Fruit fly (Drosophila melanogaster) whole organism, embryonic: Measurements from ENCODE around the gene Blm.

ENCODE experiments used
- CG10147 ChIP-seq: fragments of 200-800 bp; sonication (Bioruptor generic); optimal IDR thresholded peaks from 2 replicates; lab custom pipeline; 2019; ENCODE audit warnings: missing biosample characterization, mild to moderate bottlenecking, missing genetic modification characterization, moderate library complexity
- CG10209 ChIP-seq: fragments of 200-800 bp; sonication (Bioruptor generic); optimal IDR thresholded peaks from 3 replicates; lab custom pipeline; 2017; ENCODE audit warnings: missing biosample characterization, mild to moderate bottlenecking, missing genetic modification characterization, missing genetic modification reagents
- CG10321 ChIP-seq: fragments of 200-800 bp; sonication (Bioruptor generic); IDR thresholded peaks from 2 replicates; pipeline ENCODE4 v1.3.6; 2022; ENCODE audit warnings: missing biosample characterization, missing genetic modification characterization
- CG10543 ChIP-seq: fragments of 200-800 bp; sonication (Bioruptor generic); optimal IDR thresholded peaks from 3 replicates; lab custom pipeline; 2017; ENCODE audit warnings: missing biosample characterization, mild to moderate bottlenecking, missing genetic modification characterization, moderate library complexity
- CG11398 ChIP-seq: fragments of 200-800 bp; sonication (Bioruptor generic); optimal IDR thresholded peaks from 2 replicates; lab custom pipeline; 2016; ENCODE audit warnings: missing biosample characterization, missing genetic modification characterization
- CG16779 ChIP-seq: fragments of 200-800 bp; sonication (Bioruptor generic); IDR thresholded peaks from 2 replicates; pipeline ENCODE4 v1.3.6; 2022; ENCODE audit warnings: missing biosample characterization, missing genetic modification characterization
- CG16815 ChIP-seq: fragments of 200-800 bp; sonication (Bioruptor generic); optimal IDR thresholded peaks from 3 replicates; lab custom pipeline; 2017; ENCODE audit warnings: missing biosample characterization, mild to moderate bottlenecking, missing genetic modification characterization
- CG17359 ChIP-seq: fragments of 200-800 bp; sonication (Bioruptor generic); optimal IDR thresholded peaks from 3 replicates; lab custom pipeline; 2018; ENCODE audit warnings: missing biosample characterization, mild to moderate bottlenecking, missing genetic modification characterization, moderate library complexity
- CG17912 ChIP-seq: fragments of 200-800 bp; sonication (Bioruptor generic); optimal IDR thresholded peaks from 2 replicates; lab custom pipeline; 2018; ENCODE audit warnings: missing biosample characterization, mild to moderate bottlenecking, missing genetic modification characterization
- CG18599 ChIP-seq: fragments of 200-800 bp; sonication (Bioruptor generic); optimal IDR thresholded peaks from 3 replicates; lab custom pipeline; 2017; ENCODE audit warnings: missing biosample characterization, missing genetic modification characterization, mild to moderate bottlenecking, moderate library complexity, missing genetic modification reagents
- CG2199 ChIP-seq: fragments of 200-800 bp; sonication (Bioruptor generic); IDR thresholded peaks from 3 replicates; pipeline ENCODE4 v1.3.6; 2022; ENCODE audit warnings: missing biosample characterization, missing genetic modification characterization
- CG31388 ChIP-seq: fragments of 200-800 bp; sonication (Bioruptor generic); optimal IDR thresholded peaks from 2 replicates; lab custom pipeline; 2016; ENCODE audit warnings: missing biosample characterization, missing genetic modification characterization
- CG33557 ChIP-seq: fragments of 200-800 bp; sonication (Bioruptor generic); optimal IDR thresholded peaks from 2 replicates; lab custom pipeline; 2019; ENCODE audit warnings: missing biosample characterization, mild to moderate bottlenecking, missing genetic modification characterization, moderate library complexity
- CG34224 ChIP-seq: fragments of 200-800 bp; sonication (Bioruptor generic); IDR thresholded peaks from 3 replicates; pipeline ENCODE4 v1.3.6; 2022; ENCODE audit warnings: missing biosample characterization, missing genetic modification characterization; ENCODE audit not compliant: partially characterized antibody
- CG34376 ChIP-seq: fragments of 200-800 bp; sonication (Bioruptor generic); optimal IDR thresholded peaks from 2 replicates; lab custom pipeline; 2018; ENCODE audit warnings: missing biosample characterization, mild to moderate bottlenecking, missing genetic modification characterization
- CG42726 ChIP-seq: fragments of 200-800 bp; sonication (Bioruptor generic); IDR thresholded peaks from 2 replicates; pipeline ENCODE4 v1.3.6; 2022; ENCODE audit warnings: missing biosample characterization, missing genetic modification characterization; ENCODE audit not compliant: partially characterized antibody
- CG4854 ChIP-seq: fragments of 200-800 bp; sonication (Bioruptor generic); optimal IDR thresholded peaks from 2 replicates; lab custom pipeline; 2016; ENCODE audit warnings: missing biosample characterization, missing genetic modification characterization, inconsistent platforms
- CG6175 ChIP-seq: fragments of 200-800 bp; sonication (Bioruptor generic); IDR thresholded peaks from 3 replicates; pipeline ENCODE4 v1.3.6; 2022; ENCODE audit warnings: missing biosample characterization, missing genetic modification characterization
- CG6254 ChIP-seq: fragments of 200-800 bp; sonication (Bioruptor generic); optimal IDR thresholded peaks from 3 replicates; lab custom pipeline; 2017; ENCODE audit warnings: mild to moderate bottlenecking, missing biosample characterization, missing genetic modification reagents, missing genetic modification characterization
- CG7357 ChIP-seq: fragments of 200-800 bp; sonication (Bioruptor generic); IDR thresholded peaks from 3 replicates; pipeline ENCODE4 v1.3.6; 2022; ENCODE audit warnings: missing biosample characterization, missing genetic modification characterization
- CG8089 ChIP-seq: fragments of 200-800 bp; sonication (Bioruptor generic); optimal IDR thresholded peaks from 3 replicates; lab custom pipeline; 2016; ENCODE audit warnings: missing biosample characterization, missing genetic modification characterization
- CG8388 ChIP-seq: fragments of 200-800 bp; sonication (Bioruptor generic); optimal IDR thresholded peaks from 2 replicates; lab custom pipeline; 2019; ENCODE audit warnings: missing biosample characterization, mild to moderate bottlenecking, missing genetic modification characterization, moderate library complexity
- CG8944 ChIP-seq: fragments of 200-800 bp; sonication (Bioruptor generic); optimal IDR thresholded peaks from 3 replicates; lab custom pipeline; 2016; ENCODE audit warnings: missing biosample characterization, missing genetic modification characterization
- CG9215 ChIP-seq: fragments of 200-800 bp; sonication (Bioruptor generic); IDR thresholded peaks from 2 replicates; pipeline ENCODE4 v1.3.6; 2022; ENCODE audit warnings: missing biosample characterization, missing genetic modification characterization
- CkIIα-i1 ChIP-seq: fragments of 200-800 bp; sonication (Bioruptor generic); IDR thresholded peaks from 2 replicates; pipeline ENCODE4 v1.3.6; 2022; ENCODE audit warnings: missing biosample characterization, missing genetic modification characterization
- Gsc ChIP-seq: fragments of 200-800 bp; sonication (Bioruptor generic); IDR thresholded peaks from 2 replicates; pipeline ENCODE4 v1.3.6; 2022; ENCODE audit warnings: missing biosample characterization, missing genetic modification characterization
- HLH54F ChIP-seq: fragments of 200-800 bp; sonication (Bioruptor generic); optimal IDR thresholded peaks from 3 replicates; lab custom pipeline; 2016; ENCODE audit warnings: missing biosample characterization, missing genetic modification characterization
- Kr ChIP-seq: fragments of 200-800 bp; sonication (Bioruptor generic); optimal IDR thresholded peaks from 2 replicates; lab custom pipeline; 2017; ENCODE audit warnings: missing biosample characterization, mild to moderate bottlenecking, missing genetic modification characterization
- Lhr ChIP-seq: fragments of 200-800 bp; sonication (Bioruptor generic); optimal IDR thresholded peaks from 3 replicates; lab custom pipeline; 2017; ENCODE audit warnings: mild to moderate bottlenecking, missing biosample characterization, missing genetic modification reagents, missing genetic modification characterization
- Sox102F ChIP-seq: fragments of 200-800 bp; sonication (Bioruptor generic); optimal IDR thresholded peaks from 2 replicates; lab custom pipeline; 2018; ENCODE audit warnings: missing biosample characterization, mild to moderate bottlenecking, missing genetic modification characterization, moderate library complexity
- amos ChIP-seq: fragments of 200-800 bp; sonication (Bioruptor generic); IDR thresholded peaks from 2 replicates; pipeline ENCODE4 v1.3.6; 2022; ENCODE audit warnings: missing biosample characterization, missing genetic modification characterization; ENCODE audit not compliant: partially characterized antibody
- ato ChIP-seq: fragments of 200-800 bp; sonication (Bioruptor generic); IDR thresholded peaks from 2 replicates; pipeline ENCODE4 v1.3.6; 2022; ENCODE audit warnings: missing biosample characterization, missing genetic modification characterization; ENCODE audit not compliant: partially characterized antibody
- btn ChIP-seq: fragments of 200-800 bp; sonication (Bioruptor generic); optimal IDR thresholded peaks from 2 replicates; lab custom pipeline; 2016; ENCODE audit warnings: missing biosample characterization, missing genetic modification characterization
- caup ChIP-seq: fragments of 200-800 bp; sonication (Bioruptor generic); optimal IDR thresholded peaks from 3 replicates; lab custom pipeline; 2017; ENCODE audit warnings: missing biosample characterization, mild to moderate bottlenecking, missing genetic modification characterization, moderate library complexity; ENCODE audit not compliant: severe bottlenecking
- dati ChIP-seq: fragments of 200-800 bp; sonication (Bioruptor generic); IDR thresholded peaks from 2 replicates; pipeline ENCODE4 v1.3.6; 2022; ENCODE audit warnings: missing biosample characterization, missing genetic modification characterization
- dimm ChIP-seq: fragments of 200-800 bp; sonication (Bioruptor generic); IDR thresholded peaks from 2 replicates; pipeline ENCODE4 v1.3.6; 2022; ENCODE audit warnings: missing biosample characterization, missing genetic modification characterization
- dpn ChIP-seq, 2 experiments: fragments of 200-800 bp; sonication (Bioruptor generic); optimal IDR thresholded peaks; 3 replicates each; lab custom pipeline; 2016; ENCODE audit warnings: missing biosample characterization in 2 of 2, missing genetic modification characterization in 2 of 2
- dysf ChIP-seq: fragments of 200-800 bp; sonication (Bioruptor generic); IDR thresholded peaks from 3 replicates; pipeline ENCODE4 v1.3.6; 2022; ENCODE audit warnings: missing biosample characterization, missing genetic modification characterization
- ems ChIP-seq: fragments of 200-800 bp; sonication (Bioruptor generic); optimal IDR thresholded peaks from 3 replicates; lab custom pipeline; 2016; ENCODE audit warnings: missing biosample characterization, missing genetic modification characterization
- fd3F ChIP-seq: fragments of 200-800 bp; sonication (Bioruptor generic); optimal IDR thresholded peaks from 2 replicates; lab custom pipeline; 2018; ENCODE audit warnings: missing biosample characterization, mild to moderate bottlenecking, missing genetic modification characterization, moderate library complexity
- gt ChIP-seq: fragments of 200-800 bp; sonication (Bioruptor generic); IDR thresholded peaks from 2 replicates; pipeline ENCODE4 v1.3.6; 2022; ENCODE audit warnings: missing biosample characterization, missing genetic modification characterization
- ind ChIP-seq: fragments of 200-800 bp; sonication (Bioruptor generic); optimal IDR thresholded peaks from 3 replicates; lab custom pipeline; 2016; ENCODE audit warnings: missing biosample characterization, missing genetic modification characterization
- pita ChIP-seq: fragments of 200-800 bp; sonication (Bioruptor generic); optimal IDR thresholded peaks from 2 replicates; lab custom pipeline; 2017; ENCODE audit warnings: missing biosample characterization, mild to moderate bottlenecking, missing genetic modification characterization
- ranshi ChIP-seq: fragments of 200-800 bp; sonication (Bioruptor generic); IDR thresholded peaks from 2 replicates; pipeline ENCODE4 v1.3.6; 2022; ENCODE audit warnings: missing biosample characterization, missing genetic modification characterization
- repo ChIP-seq: fragments of 200-800 bp; sonication (Bioruptor generic); optimal IDR thresholded peaks from 2 replicates; lab custom pipeline; 2016; ENCODE audit warnings: missing biosample characterization, missing genetic modification characterization
- sima ChIP-seq: fragments of 200-800 bp; sonication (Bioruptor generic); optimal IDR thresholded peaks from 2 replicates; lab custom pipeline; 2016; ENCODE audit warnings: missing biosample characterization, missing genetic modification characterization
- ssp ChIP-seq: fragments of 200-800 bp; sonication (Bioruptor generic); IDR thresholded peaks from 2 replicates; pipeline ENCODE4 v1.3.6; 2022; ENCODE audit warnings: missing biosample characterization, missing genetic modification characterization
- sug ChIP-seq: fragments of 200-800 bp; optimal IDR thresholded peaks from 2 replicates; lab custom pipeline; 2019; ENCODE audit warnings: missing biosample characterization, mild to moderate bottlenecking, missing genetic modification characterization, moderate library complexity
- tgo ChIP-seq: fragments of 200-800 bp; sonication (Bioruptor generic); IDR thresholded peaks from 3 replicates; pipeline ENCODE4 v1.3.6; 2022; ENCODE audit warnings: missing biosample characterization, missing genetic modification characterization
- yki ChIP-seq: fragments of >200 bp; optimal IDR thresholded peaks from 3 replicates; lab custom pipeline; 2018

Gene Blm

DNA sequence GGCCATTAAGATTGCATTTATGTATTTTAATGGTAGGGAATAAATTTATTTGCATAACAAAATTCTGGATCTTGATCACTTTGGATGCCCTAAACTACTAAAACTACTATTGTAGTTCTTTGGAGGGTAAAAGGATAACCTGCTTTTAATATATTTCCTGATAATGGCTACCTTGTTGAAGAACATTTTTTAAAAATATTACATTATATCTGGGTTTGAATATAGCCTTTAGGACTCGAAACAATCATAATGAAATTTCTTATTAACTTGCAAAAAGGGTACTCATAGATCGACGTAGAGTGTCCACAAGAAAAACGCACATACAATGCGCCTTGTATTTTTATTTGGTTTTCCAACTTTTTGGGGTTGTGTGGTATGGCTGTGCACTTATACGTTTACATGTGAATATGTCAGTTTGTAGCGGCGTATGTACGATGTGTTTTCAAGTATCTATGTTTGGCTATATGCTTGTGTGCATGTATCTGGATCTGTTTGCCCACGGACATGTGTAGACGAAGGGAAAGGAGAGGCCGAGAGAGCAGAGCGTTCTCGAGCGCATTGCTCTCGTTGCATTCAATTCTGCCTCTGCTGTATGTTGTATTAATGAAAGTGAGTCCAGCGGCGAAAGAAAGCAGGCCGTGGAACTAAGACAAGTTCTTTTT, 37.9 kb upstream of the Blm start (continued):
- TF ChIP-seq ranshi (GFP tag; lab: Robert Waterston, UW), result peak; percentile 64; the same call in 1 of the 2 replicates
- TF ChIP-seq caup (GFP tag; lab: Kevin White, UChicago), result no peak
- peak; percentile 63 for TF ChIP-seq CG31388
- peak; percentile 53 for TF ChIP-seq yki (lab: Kevin White, UChicago)
- no peak for TF ChIP-seq gt (GFP tag; lab: Robert Waterston, UW)
- TF ChIP-seq Lhr (GFP tag; lab: Kevin White, UChicago), result peak; percentile 74
- TF ChIP-seq CG17912 (GFP tag; lab: Kevin White, UChicago), result no peak
- TF ChIP-seq dpn (GFP tag; optimal IDR thresholded peaks at IDR 0.05; lab: Kevin White, UChicago), result peak; percentile 19 to 66
- peak; percentile 70 for TF ChIP-seq CG10209 (GFP tag; lab: Kevin White, UChicago)
- TF ChIP-seq CG6175 (GFP tag; lab: Robert Waterston, UW), result no peak
- TF ChIP-seq CG7357 (GFP tag; lab: Robert Waterston, UW), result peak; percentile 36; the same call in 1 of the 3 replicates
- peak; percentile 3 for TF ChIP-seq repo (GFP tag; lab: Kevin White, UChicago)
- no peak for TF ChIP-seq Kr
- no peak for TF ChIP-seq dimm
- TF ChIP-seq CG9215, result no peak
- no peak for TF ChIP-seq sug (tag; lab: Kevin White, UChicago)
- peak; percentile 85 for TF ChIP-seq CG8388 (GFP tag; lab: Kevin White, UChicago)
- TF ChIP-seq CG6254, result peak; percentile 75
- TF ChIP-seq pita, result no peak
- peak; percentile 52; the same call in 2 of the 3 replicates for TF ChIP-seq tgo (GFP tag; lab: Robert Waterston, UW)
- peak; percentile 78 for TF ChIP-seq CG33557
- TF ChIP-seq CG10543 (GFP tag; lab: Kevin White, UChicago), result no peak
- peak; percentile 33 for TF ChIP-seq CG18599
- TF ChIP-seq Gsc (GFP tag; lab: Robert Waterston, UW), result peak; percentile 61
- TF ChIP-seq fd3F, result no peak
- TF ChIP-seq CG8089 (GFP tag; lab: Kevin White, UChicago), result peak; percentile 31
- TF ChIP-seq HLH54F (GFP tag; lab: Kevin White, UChicago), result no peak
- no peak for TF ChIP-seq sima (GFP tag; lab: Kevin White, UChicago)
- TF ChIP-seq CG16779 (GFP tag; lab: Robert Waterston, UW), result no peak
- peak; percentile 77 for TF ChIP-seq Sox102F (GFP tag; lab: Kevin White, UChicago)
- peak; percentile 25 for TF ChIP-seq ind (GFP tag; lab: Kevin White, UChicago)
- TF ChIP-seq ssp (GFP tag; lab: Robert Waterston, UW), result peak; percentile 49; the same call in 1 of the 2 replicates
- no peak for TF ChIP-seq CG10321
- TF ChIP-seq CkIIα-i1 (GFP tag; lab: Robert Waterston, UW), result no peak
- peak; percentile 43; the same call in 1 of the 3 replicates for TF ChIP-seq dysf
- peak; percentile 78 for TF ChIP-seq CG16815 (GFP tag; lab: Kevin White, UChicago)
- TF ChIP-seq CG8944, result peak; percentile 56
- no peak for TF ChIP-seq ato (GFP tag; lab: Robert Waterston, UW)
- TF ChIP-seq amos (GFP tag; lab: Robert Waterston, UW), result no peak
- TF ChIP-seq CG4854 (GFP tag; lab: Kevin White, UChicago), result peak; percentile 53
- peak; percentile 40 for TF ChIP-seq CG11398
- TF ChIP-seq CG2199, result peak; percentile 68; the same call in 2 of the 3 replicates
- TF ChIP-seq CG42726 (GFP tag; lab: Robert Waterston, UW), result no peak
- no peak for TF ChIP-seq CG34376 (GFP tag; lab: Kevin White, UChicago)
- TF ChIP-seq ems (GFP tag; lab: Kevin White, UChicago), result peak; percentile 16
- peak; percentile 39 for TF ChIP-seq CG10147
- no peak for TF ChIP-seq dati
- no peak for TF ChIP-seq CG34224 (GFP tag; lab: Robert Waterston, UW)
- TF ChIP-seq btn (GFP tag; lab: Kevin White, UChicago), result peak; percentile 68
- TF ChIP-seq CG17359, result peak; percentile 71
